Fruit fly (Drosophila melanogaster) whole organism, prepupa: Measurements from ENCODE around the gene CG14182.
A peak's percentile ranks its signal among the peaks of the same experiment; 100 is the strongest.

Source experiments
- Blimp-1 ChIP-seq: fragments of 200-800 bp; sonication (Bioruptor generic); optimal IDR thresholded peaks from 3 replicates; lab custom pipeline; 2017; ENCODE audit warnings: missing biosample characterization, missing genetic modification characterization, mild to moderate bottlenecking, moderate library complexity, missing genetic modification reagents
- CG10631 ChIP-seq: fragments of 200-800 bp; sonication (Bioruptor generic); optimal IDR thresholded peaks from 2 replicates; lab custom pipeline; 2016; ENCODE audit warnings: missing biosample characterization, missing genetic modification characterization
- CG10669 ChIP-seq: fragments of 200-800 bp; sonication (Bioruptor generic); optimal IDR thresholded peaks from 3 replicates; lab custom pipeline; 2018; ENCODE audit warnings: missing biosample characterization, mild to moderate bottlenecking, missing genetic modification characterization, moderate library complexity
- CG11294 ChIP-seq: fragments of 200-800 bp; sonication (Bioruptor generic); IDR thresholded peaks from 2 replicates; pipeline ENCODE4 v1.3.6; 2022; ENCODE audit warnings: missing biosample characterization, missing genetic modification characterization
- CG11762 ChIP-seq: fragments of 200-800 bp; sonication (Bioruptor generic); optimal IDR thresholded peaks from 3 replicates; lab custom pipeline; 2016; ENCODE audit warnings: missing biosample characterization, missing genetic modification characterization; ENCODE audit not compliant: insufficient read depth
- CG15336 ChIP-seq: fragments of 200-800 bp; sonication (Bioruptor generic); IDR thresholded peaks from 2 replicates; pipeline ENCODE4 v1.3.6; 2022; ENCODE audit warnings: missing biosample characterization, missing genetic modification characterization
- CG16779 ChIP-seq: fragments of 200-800 bp; sonication (Bioruptor generic); optimal IDR thresholded peaks from 3 replicates; lab custom pipeline; 2017; ENCODE audit warnings: missing biosample characterization, mild to moderate bottlenecking, missing genetic modification characterization
- CG31627 ChIP-seq: fragments of 200-800 bp; sonication (Bioruptor generic); optimal IDR thresholded peaks from 3 replicates; lab custom pipeline; 2016; ENCODE audit warnings: missing biosample characterization, missing genetic modification characterization
- CG34406 ChIP-seq: fragments of 200-800 bp; sonication (Bioruptor generic); optimal IDR thresholded peaks from 3 replicates; lab custom pipeline; 2016; ENCODE audit warnings: missing biosample characterization, missing genetic modification characterization
- CG3919 ChIP-seq: fragments of 200-800 bp; sonication (Bioruptor generic); optimal IDR thresholded peaks from 3 replicates; lab custom pipeline; 2016; ENCODE audit warnings: missing biosample characterization, missing genetic modification characterization
- CG4318 ChIP-seq: fragments of 200-800 bp; sonication (Bioruptor generic); optimal IDR thresholded peaks from 3 replicates; lab custom pipeline; 2017; ENCODE audit warnings: missing biosample characterization, mild to moderate bottlenecking, missing genetic modification characterization
- CG6163 ChIP-seq: fragments of 200-800 bp; sonication (Bioruptor generic); IDR thresholded peaks from 3 replicates; pipeline ENCODE4 v1.3.6; 2022; ENCODE audit warnings: missing biosample characterization, missing genetic modification characterization
- CG6276 ChIP-seq: fragments of 200-800 bp; sonication (Bioruptor generic); optimal IDR thresholded peaks from 2 replicates; lab custom pipeline; 2017; ENCODE audit warnings: missing biosample characterization, mild to moderate bottlenecking, missing genetic modification characterization
- CG6792 ChIP-seq: fragments of 200-800 bp; sonication (Bioruptor generic); optimal IDR thresholded peaks from 3 replicates; lab custom pipeline; 2016; ENCODE audit warnings: missing biosample characterization, missing genetic modification characterization
- CG6808 ChIP-seq: fragments of 200-800 bp; sonication (Bioruptor generic); optimal IDR thresholded peaks from 3 replicates; lab custom pipeline; 2017; ENCODE audit warnings: missing biosample characterization, missing genetic modification characterization, mild to moderate bottlenecking, moderate library complexity, missing genetic modification reagents
- CG6854 ChIP-seq: fragments of 200-800 bp; sonication (Bioruptor generic); optimal IDR thresholded peaks from 2 replicates; lab custom pipeline; 2017; ENCODE audit warnings: missing biosample characterization, mild to moderate bottlenecking, missing genetic modification characterization
- CG7368 ChIP-seq: fragments of 200-800 bp; sonication (Bioruptor generic); optimal IDR thresholded peaks from 3 replicates; lab custom pipeline; 2016; ENCODE audit warnings: missing biosample characterization, missing genetic modification characterization
- CG8119 ChIP-seq: fragments of 200-800 bp; sonication (Bioruptor generic); IDR thresholded peaks from 3 replicates; pipeline ENCODE4 v1.3.6; 2022; ENCODE audit warnings: missing biosample characterization, missing genetic modification characterization
- CG8319 ChIP-seq: fragments of 200-800 bp; sonication (Bioruptor generic); optimal IDR thresholded peaks from 3 replicates; lab custom pipeline; 2016; ENCODE audit warnings: missing biosample characterization, missing genetic modification characterization
- CG8632 ChIP-seq: fragments of 200-800 bp; sonication (Bioruptor generic); optimal IDR thresholded peaks from 3 replicates; lab custom pipeline; 2016; ENCODE audit warnings: missing biosample characterization, missing genetic modification characterization
- CG9139 ChIP-seq: fragments of 200-800 bp; sonication (Bioruptor generic); optimal IDR thresholded peaks from 3 replicates; lab custom pipeline; 2017; ENCODE audit warnings: missing biosample characterization, mild to moderate bottlenecking, missing genetic modification characterization
- Eip75B ChIP-seq: fragments of 200-800 bp; sonication (Bioruptor generic); optimal IDR thresholded peaks from 3 replicates; lab custom pipeline; 2016; ENCODE audit warnings: missing biosample characterization, missing genetic modification characterization
- Eip78C ChIP-seq: fragments of 200-800 bp; sonication (Bioruptor generic); peaks from one replicate; lab custom pipeline; 2016; ENCODE audit warnings: missing biosample characterization, missing genetic modification characterization
- Ets21C ChIP-seq: fragments of 200-800 bp; sonication (Bioruptor generic); optimal IDR thresholded peaks from 3 replicates; lab custom pipeline; 2016; ENCODE audit warnings: missing biosample characterization, missing genetic modification characterization
- Gug ChIP-seq: fragments of 200-800 bp; sonication (Bioruptor generic); IDR thresholded peaks from 2 replicates; pipeline ENCODE4 v1.3.6; 2022; ENCODE audit warnings: missing biosample characterization, missing genetic modification characterization
- Hr38 ChIP-seq: sonication (Bioruptor generic); optimal IDR thresholded peaks from 2 replicates; lab custom pipeline; 2016; ENCODE audit warnings: missing biosample characterization, missing genetic modification characterization
- Hr39 ChIP-seq: fragments of 200-800 bp; sonication (Bioruptor generic); optimal IDR thresholded peaks from 2 replicates; lab custom pipeline; 2016; ENCODE audit warnings: missing biosample characterization, missing genetic modification characterization
- Hr4 ChIP-seq: fragments of 200-800 bp; sonication (Bioruptor generic); optimal IDR thresholded peaks from 3 replicates; lab custom pipeline; 2016; ENCODE audit warnings: missing biosample characterization, missing genetic modification characterization
- Lpt ChIP-seq: fragments of 200-800 bp; sonication (Bioruptor generic); optimal IDR thresholded peaks from 3 replicates; lab custom pipeline; 2016; ENCODE audit warnings: missing biosample characterization, missing genetic modification characterization
- Met ChIP-seq: fragments of 200-800 bp; sonication (Bioruptor generic); optimal IDR thresholded peaks from 3 replicates; lab custom pipeline; 2016; ENCODE audit warnings: missing biosample characterization, missing genetic modification characterization
- OdsH ChIP-seq: fragments of 200-800 bp; sonication (Bioruptor generic); optimal IDR thresholded peaks from 3 replicates; lab custom pipeline; 2016; ENCODE audit warnings: missing biosample characterization, missing genetic modification characterization
- Smox ChIP-seq: fragments of 200-800 bp; sonication (Bioruptor generic); optimal IDR thresholded peaks from 3 replicates; lab custom pipeline; 2016; ENCODE audit warnings: missing biosample characterization, missing genetic modification characterization
- Sox14 ChIP-seq: fragments of 200-800 bp; sonication (Bioruptor generic); optimal IDR thresholded peaks from 3 replicates; lab custom pipeline; 2016; ENCODE audit warnings: missing biosample characterization, missing genetic modification characterization
- achi ChIP-seq: fragments of 200-800 bp; sonication (Bioruptor generic); optimal IDR thresholded peaks from 3 replicates; lab custom pipeline; 2016; ENCODE audit warnings: missing biosample characterization, missing genetic modification characterization
- acj6 ChIP-seq: fragments of 200-800 bp; sonication (Bioruptor generic); optimal IDR thresholded peaks from 3 replicates; lab custom pipeline; 2016; ENCODE audit warnings: missing biosample characterization, missing genetic modification characterization
- cyc ChIP-seq: fragments of 200-800 bp; sonication (Bioruptor generic); optimal IDR thresholded peaks from 3 replicates; lab custom pipeline; 2016; ENCODE audit warnings: missing biosample characterization, missing genetic modification characterization
- dac ChIP-seq: fragments of 200-800 bp; sonication (Bioruptor generic); optimal IDR thresholded peaks from 2 replicates; lab custom pipeline; 2017; ENCODE audit warnings: missing biosample characterization, mild to moderate bottlenecking, missing genetic modification characterization
- dsx ChIP-seq: fragments of 200-800 bp; optimal IDR thresholded peaks from 3 replicates; lab custom pipeline; 2019; ENCODE audit warnings: missing biosample characterization, mild to moderate bottlenecking, missing genetic modification characterization, moderate library complexity; ENCODE audit not compliant: poor library complexity, severe bottlenecking
- eg ChIP-seq: fragments of 200-800 bp; sonication (Bioruptor generic); IDR thresholded peaks from 3 replicates; pipeline ENCODE4 v1.3.6; 2022; ENCODE audit warnings: missing biosample characterization, missing genetic modification characterization
- fd85E ChIP-seq: fragments of 200-800 bp; sonication (Bioruptor generic); optimal IDR thresholded peaks from 3 replicates; lab custom pipeline; 2016; ENCODE audit warnings: missing biosample characterization, missing genetic modification characterization
- fkh ChIP-seq: fragments of 200-800 bp; sonication (Bioruptor generic); optimal IDR thresholded peaks from 3 replicates; lab custom pipeline; 2017; ENCODE audit warnings: missing biosample characterization, mild to moderate bottlenecking, missing genetic modification characterization, moderate library complexity
- lz ChIP-seq: fragments of 200-800 bp; sonication (Bioruptor generic); optimal IDR thresholded peaks from 3 replicates; lab custom pipeline; 2016; ENCODE audit warnings: missing biosample characterization, missing genetic modification characterization
- net ChIP-seq: fragments of 200-800 bp; sonication (Bioruptor generic); optimal IDR thresholded peaks from 3 replicates; lab custom pipeline; 2016; ENCODE audit warnings: missing biosample characterization, missing genetic modification characterization
- pdm3 ChIP-seq: fragments of 200-800 bp; sonication (Bioruptor generic); optimal IDR thresholded peaks from 3 replicates; lab custom pipeline; 2016; ENCODE audit warnings: missing biosample characterization, missing genetic modification characterization
- ss ChIP-seq, 2 experiments: fragments of 200-800 bp; sonication (Bioruptor generic); optimal IDR thresholded peaks; 2 replicates in 1 of 2; 3 replicates in 1 of 2; lab custom pipeline; 2017 to 2018; ENCODE audit warnings: mild to moderate bottlenecking in 2 of 2, missing biosample characterization in 2 of 2, missing genetic modification characterization in 2 of 2, moderate library complexity in 1 of 2
- svp ChIP-seq: fragments of 200-800 bp; sonication (Bioruptor generic); peaks from one replicate; lab custom pipeline; 2016; ENCODE audit warnings: missing biosample characterization, missing genetic modification characterization
- topi ChIP-seq: fragments of 200-800 bp; sonication (Bioruptor generic); optimal IDR thresholded peaks from 3 replicates; lab custom pipeline; 2016; ENCODE audit warnings: missing biosample characterization, missing genetic modification characterization
- vri ChIP-seq: fragments of 200-800 bp; sonication (Bioruptor generic); optimal IDR thresholded peaks from 3 replicates; lab custom pipeline; 2016; ENCODE audit warnings: missing biosample characterization, mild to moderate bottlenecking, missing genetic modification characterization

The CG14182 gene

DNA sequence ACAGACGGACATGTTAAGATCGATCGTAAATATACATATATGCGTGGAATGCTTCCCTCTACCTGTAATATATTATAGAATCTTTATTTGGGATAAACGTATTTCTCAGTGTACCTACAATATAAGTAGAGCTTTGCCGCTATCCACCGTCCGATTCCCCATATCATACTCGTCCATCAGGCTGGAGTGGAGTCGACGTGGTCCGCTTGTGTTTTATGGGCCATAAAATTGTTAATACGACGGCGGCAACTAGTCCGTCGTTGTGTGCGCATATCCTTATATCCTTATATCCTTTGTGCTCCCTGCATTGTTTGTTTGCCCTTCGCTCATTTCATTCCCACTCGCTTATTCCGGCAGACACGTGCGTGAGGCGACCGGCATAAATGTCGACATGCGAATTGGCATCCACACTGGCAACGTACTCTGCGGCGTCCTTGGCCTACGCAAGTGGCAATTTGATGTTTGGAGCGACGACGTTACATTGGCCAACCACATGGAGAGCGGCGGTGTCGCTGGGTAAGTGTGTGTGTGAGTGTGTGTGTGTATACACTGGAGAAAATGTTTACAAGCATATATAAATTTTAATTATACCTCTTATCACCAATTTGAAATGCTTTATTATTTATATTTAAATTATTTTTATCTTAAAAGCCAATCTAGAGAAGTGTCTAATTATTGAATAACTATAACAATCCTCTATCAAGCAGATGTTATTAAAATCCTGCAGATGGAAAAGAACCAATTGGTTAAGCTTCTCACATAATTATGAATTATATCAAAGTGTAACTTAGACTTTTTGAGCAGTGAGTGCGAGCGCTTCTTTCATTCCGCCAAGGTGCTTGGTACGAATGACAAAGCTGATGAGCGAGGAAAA is 10.7 kb downstream of the CG14182 start:
- no peak for TF ChIP-seq acj6 (GFP tag; lab: Kevin White, UChicago)
- no peak for TF ChIP-seq CG34406 (GFP tag; lab: Kevin White, UChicago)
- TF ChIP-seq svp (GFP tag; lab: Kevin White, UChicago), result peak; percentile 52
- TF ChIP-seq Eip78C, result no peak
- no peak for TF ChIP-seq CG8319 (GFP tag; lab: Kevin White, UChicago)
- no peak for TF ChIP-seq Gug (GFP tag; lab: Robert Waterston, UW)

dm6 chr3L:19961805-19962204 is 17.8 kb downstream of the CG14182 start:
- no peak for TF ChIP-seq Eip75B (GFP tag; lab: Kevin White, UChicago)
- peak; percentile 1 for TF ChIP-seq CG31627 (GFP tag; lab: Kevin White, UChicago)
- peak; percentile 6 for TF ChIP-seq CG9139
- peak; percentile 41 for TF ChIP-seq svp (GFP tag; lab: Kevin White, UChicago)
- TF ChIP-seq Hr4 (GFP tag; lab: Kevin White, UChicago), result peak; percentile 39
- TF ChIP-seq achi (GFP tag; lab: Kevin White, UChicago), result peak; percentile 36
- TF ChIP-seq vri (GFP tag; lab: Kevin White, UChicago), result no peak
- TF ChIP-seq CG15336 (GFP tag; lab: Robert Waterston, UW), result no peak
- TF ChIP-seq Eip78C, result peak; percentile 75
- TF ChIP-seq cyc, result no peak
- peak; percentile 2 for TF ChIP-seq CG6808 (GFP tag; lab: Kevin White, UChicago)
- TF ChIP-seq topi, result no peak
- TF ChIP-seq eg (GFP tag; lab: Robert Waterston, UW), result no peak
- TF ChIP-seq CG6276 (GFP tag; lab: Kevin White, UChicago), result no peak
- TF ChIP-seq Met (GFP tag; lab: Kevin White, UChicago), result peak; percentile 23
- peak; percentile 20 for TF ChIP-seq dsx (GFP tag; lab: Kevin White, UChicago)
- TF ChIP-seq Hr38 (GFP tag; lab: Kevin White, UChicago), result no peak
- TF ChIP-seq Smox (GFP tag; lab: Kevin White, UChicago), result no peak
- no peak for TF ChIP-seq dac
- no peak for TF ChIP-seq Hr39 (GFP tag; lab: Kevin White, UChicago)
- TF ChIP-seq CG8119 (GFP tag; lab: Robert Waterston, UW), result peak; percentile 44; the same call in 2 of the 3 replicates
- TF ChIP-seq OdsH (GFP tag; lab: Kevin White, UChicago), result peak; percentile 12
- no peak for TF ChIP-seq Ets21C (GFP tag; lab: Kevin White, UChicago)
- TF ChIP-seq Blimp-1 (GFP tag; lab: Kevin White, UChicago), result no peak
- TF ChIP-seq CG34406 (GFP tag; lab: Kevin White, UChicago), result no peak
- peak; percentile 8 for TF ChIP-seq CG16779 (tag; lab: Kevin White, UChicago)
- TF ChIP-seq CG10631 (GFP tag; lab: Kevin White, UChicago), result peak; percentile 36
- no peak for TF ChIP-seq CG11762
- TF ChIP-seq CG6854 (GFP tag; lab: Kevin White, UChicago), result no peak
- no peak for TF ChIP-seq CG6163 (GFP tag; lab: Robert Waterston, UW)
- peak; percentile 39 for TF ChIP-seq pdm3
- no peak for TF ChIP-seq Gug (GFP tag; lab: Robert Waterston, UW)
- peak; percentile 5 for TF ChIP-seq Sox14
- peak; percentile 17 for TF ChIP-seq CG6792 (GFP tag; lab: Kevin White, UChicago)
- no peak for TF ChIP-seq CG11294
- TF ChIP-seq fd85E, result no peak
- TF ChIP-seq net (GFP tag; lab: Kevin White, UChicago), result peak; percentile 28
- TF ChIP-seq Lpt (GFP tag; lab: Kevin White, UChicago), result no peak
- TF ChIP-seq CG10669, result no peak
- peak; percentile 14 for TF ChIP-seq acj6 (GFP tag; lab: Kevin White, UChicago)
- peak; percentile 15 for TF ChIP-seq lz
- no peak for TF ChIP-seq fkh (GFP tag; lab: Kevin White, UChicago)
- TF ChIP-seq ss (GFP tag; optimal IDR thresholded peaks at IDR 0.05; lab: Kevin White, UChicago), result peak in 1 of 2 experiments; percentile 51
- TF ChIP-seq CG4318 (GFP tag; lab: Kevin White, UChicago), result no peak
- TF ChIP-seq CG3919 (GFP tag; lab: Kevin White, UChicago), result no peak
- peak; percentile 28 for TF ChIP-seq CG8632 (GFP tag; lab: Kevin White, UChicago)
- TF ChIP-seq CG7368 (GFP tag; lab: Kevin White, UChicago), result no peak
